Worm (Caenorhabditis elegans) whole organism, late embryonic: Measurements from ENCODE around the gene hpo-30.

ENCODE experiments used
- C08G9.2 ChIP-seq: sonication (generic microtip); optimal IDR thresholded peaks from 2 replicates; lab custom pipeline; 2016; ENCODE audit warnings: mild to moderate bottlenecking, missing genetic modification characterization, moderate library complexity, missing compliant biosample characterization
- C38D4.7 ChIP-seq: fragments of 200-800 bp; sonication (Bioruptor generic); optimal IDR thresholded peaks from 2 replicates; lab custom pipeline; 2018; ENCODE audit warnings: mild to moderate bottlenecking, missing genetic modification characterization, moderate library complexity, missing compliant biosample characterization
- K02D7.2 ChIP-seq: sonication (generic microtip); optimal IDR thresholded peaks from 2 replicates; lab custom pipeline; 2017; ENCODE audit warnings: mild to moderate bottlenecking, missing genetic modification characterization, missing compliant biosample characterization
- T23F11.4 ChIP-seq: fragments of 200-800 bp; sonication (Bioruptor generic); optimal IDR thresholded peaks from 2 replicates; lab custom pipeline; 2018; ENCODE audit warnings: mild to moderate bottlenecking, missing genetic modification characterization, missing compliant biosample characterization
- ama-1 ChIP-seq: fragments of 150-350 bp; optimal IDR thresholded peaks from 2 replicates; lab custom pipeline; 2014
- ceh-14 ChIP-seq: sonication (generic microtip); optimal IDR thresholded peaks from 2 replicates; lab custom pipeline; 2016; ENCODE audit warnings: missing genotype, missing genetic modification characterization, missing compliant biosample characterization
- ceh-2 ChIP-seq: sonication (generic microtip); optimal IDR thresholded peaks from 2 replicates; lab custom pipeline; 2016; ENCODE audit warnings: missing genotype, missing genetic modification characterization, missing compliant biosample characterization
- ceh-22 ChIP-seq: sonication (generic microtip); optimal IDR thresholded peaks from 2 replicates; lab custom pipeline; 2017; ENCODE audit warnings: missing biosample characterization, missing genetic modification characterization
- ceh-34 ChIP-seq: sonication (generic microtip); optimal IDR thresholded peaks from 2 replicates; lab custom pipeline; 2016; ENCODE audit warnings: mild to moderate bottlenecking, missing genetic modification characterization, missing compliant biosample characterization
- ceh-48 ChIP-seq: sonication (generic microtip); optimal IDR thresholded peaks from 2 replicates; lab custom pipeline; 2016; ENCODE audit warnings: missing genetic modification characterization, inconsistent platforms, missing compliant biosample characterization
- ceh-6 ChIP-seq: fragments of 200-800 bp; sonication (Bioruptor generic); optimal IDR thresholded peaks from 2 replicates; lab custom pipeline; 2018; ENCODE audit warnings: mild to moderate bottlenecking, missing genetic modification characterization, missing compliant biosample characterization
- elt-2 ChIP-seq: sonication (generic microtip); optimal IDR thresholded peaks from 2 replicates; lab custom pipeline; 2016; ENCODE audit warnings: missing genetic modification reagents, missing genetic modification characterization, missing compliant biosample characterization
- eyg-1 ChIP-seq: sonication (generic microtip); optimal IDR thresholded peaks from 2 replicates; lab custom pipeline; 2016; ENCODE audit warnings: missing genotype, missing genetic modification characterization, missing compliant biosample characterization
- fkh-10 ChIP-seq: fragments of 150-350 bp; optimal IDR thresholded peaks from 2 replicates; lab custom pipeline; 2014; ENCODE audit warnings: missing biosample characterization, missing genetic modification reagents, missing genetic modification characterization
- hlh-13 ChIP-seq: fragments of 200-800 bp; sonication (Bioruptor generic); optimal IDR thresholded peaks from 2 replicates; lab custom pipeline; 2018; ENCODE audit warnings: mild to moderate bottlenecking, missing genetic modification characterization, missing compliant biosample characterization
- hlh-15 ChIP-seq: sonication (generic microtip); optimal IDR thresholded peaks from 2 replicates; lab custom pipeline; 2016; ENCODE audit warnings: missing genetic modification characterization, missing compliant biosample characterization
- hlh-30 ChIP-seq: sonication (generic microtip); optimal IDR thresholded peaks from 2 replicates; lab custom pipeline; 2017; ENCODE audit warnings: antibody characterized with exemption, missing genetic modification characterization, missing compliant biosample characterization; ENCODE audit not compliant: insufficient read depth
- hlh-8 ChIP-seq: sonication (generic microtip); optimal IDR thresholded peaks from 2 replicates; lab custom pipeline; 2016; ENCODE audit warnings: missing genotype, missing genetic modification characterization, missing compliant biosample characterization
- madf-2 ChIP-seq: sonication (generic microtip); optimal IDR thresholded peaks from 2 replicates; lab custom pipeline; 2017; ENCODE audit warnings: missing genetic modification characterization, missing compliant biosample characterization
- nfya-1 ChIP-seq: sonication (generic microtip); optimal IDR thresholded peaks from 2 replicates; lab custom pipeline; 2017; ENCODE audit warnings: missing genetic modification characterization, mild to moderate bottlenecking, missing compliant biosample characterization, antibody characterized with exemption, moderate library complexity
- pag-3 ChIP-seq: sonication (generic microtip); optimal IDR thresholded peaks from 2 replicates; lab custom pipeline; 2016; ENCODE audit warnings: missing compliant biosample characterization, missing genetic modification characterization, borderline replicate concordance
- pat-9 ChIP-seq: fragments of 200-800 bp; sonication (Bioruptor generic); optimal IDR thresholded peaks from 2 replicates; lab custom pipeline; 2018; ENCODE audit warnings: mild to moderate bottlenecking, missing genetic modification characterization, moderate library complexity, missing compliant biosample characterization
- pha-2 ChIP-seq: sonication (generic microtip); optimal IDR thresholded peaks from 2 replicates; lab custom pipeline; 2017; ENCODE audit warnings: mild to moderate bottlenecking, missing genetic modification characterization, missing compliant biosample characterization
- pha-4 ChIP-seq: fragments of 150-350 bp; optimal IDR thresholded peaks from 2 replicates; lab custom pipeline; 2018; ENCODE audit warnings: missing biosample characterization, missing genetic modification reagents, missing genetic modification characterization
- pros-1 ChIP-seq: fragments of 150-350 bp; optimal IDR thresholded peaks from 2 replicates; lab custom pipeline; 2014; ENCODE audit warnings: missing biosample characterization, missing genetic modification reagents, missing genetic modification characterization
- ref-2 ChIP-seq: sonication (generic microtip); optimal IDR thresholded peaks from 2 replicates; lab custom pipeline; 2016; ENCODE audit warnings: missing genetic modification characterization, missing compliant biosample characterization
- rnt-1 ChIP-seq: sonication (generic microtip); optimal IDR thresholded peaks from 2 replicates; lab custom pipeline; 2016; ENCODE audit warnings: missing genetic modification characterization, missing compliant biosample characterization
- sdc-2 ChIP-seq: sonication (generic microtip); optimal IDR thresholded peaks from 2 replicates; lab custom pipeline; 2016; ENCODE audit warnings: missing genotype, missing genetic modification characterization, missing compliant biosample characterization
- sox-2 ChIP-seq: fragments of 200-800 bp; sonication (Bioruptor generic); IDR thresholded peaks from 2 replicates; pipeline ENCODE4 v1.3.6; 2022; ENCODE audit warnings: missing genetic modification reagents, missing genetic modification characterization, missing compliant biosample characterization
- sox-4 ChIP-seq: sonication (generic microtip); optimal IDR thresholded peaks from 2 replicates; lab custom pipeline; 2017; ENCODE audit warnings: mild to moderate bottlenecking, missing genetic modification characterization, inconsistent platforms, missing compliant biosample characterization
- tbx-2 ChIP-seq: sonication (generic microtip); optimal IDR thresholded peaks from 2 replicates; lab custom pipeline; 2016; ENCODE audit warnings: missing genetic modification characterization, missing compliant biosample characterization
- tbx-7 ChIP-seq: sonication (generic microtip); optimal IDR thresholded peaks from 2 replicates; lab custom pipeline; 2016; ENCODE audit warnings: missing genotype, missing genetic modification characterization, missing compliant biosample characterization
- unc-3 ChIP-seq, 2 experiments: fragments of 200-800 bp in 1 of 2; sonication (Bioruptor generic) in 1 of 2; sonication (generic microtip) in 1 of 2; conservative IDR thresholded peaks in 1 of 2; optimal IDR thresholded peaks in 1 of 2; 2 replicates each; pipeline versions ENCODE4 v1.3.6 to Lab custom; 2016 to 2022; ENCODE audit warnings: missing compliant biosample characterization in 2 of 2, missing genetic modification characterization in 2 of 2, missing genetic modification reagents in 1 of 2
- unc-55 ChIP-seq: sonication (generic microtip); optimal IDR thresholded peaks from 2 replicates; lab custom pipeline; 2017; ENCODE audit warnings: missing biosample characterization, missing genetic modification reagents, missing genetic modification characterization
- unc-86 ChIP-seq: sonication (generic microtip); optimal IDR thresholded peaks from 2 replicates; lab custom pipeline; 2016; ENCODE audit warnings: missing genetic modification characterization, missing compliant biosample characterization
- zip-5 ChIP-seq: sonication (generic microtip); optimal IDR thresholded peaks from 2 replicates; lab custom pipeline; 2016; ENCODE audit warnings: missing genetic modification characterization, missing compliant biosample characterization

The hpo-30 gene

DNA sequence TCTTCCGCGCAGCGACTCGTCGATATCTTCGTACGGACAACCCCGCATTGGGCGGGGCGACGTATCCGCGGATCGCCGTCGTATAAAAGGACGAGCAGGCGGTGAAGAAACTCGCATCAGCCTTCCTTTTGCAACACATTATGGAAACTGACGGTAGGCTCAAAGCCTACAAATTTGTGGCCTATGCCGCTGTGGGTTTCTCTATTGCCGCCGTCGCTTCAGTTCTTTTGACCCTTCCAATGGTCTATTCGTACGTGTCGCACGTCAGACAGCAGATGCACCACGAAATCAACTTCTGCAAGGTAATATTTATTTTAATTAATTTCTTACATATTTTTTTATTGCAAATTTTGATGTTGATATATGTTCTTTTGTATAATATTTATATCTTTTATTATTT, 42.7 kb upstream of the hpo-30 start:
- TF ChIP-seq ama-1 (lab: Kevin White, UChicago) (peak; percentile 79), unc-3 (GFP tag; conservative IDR thresholded peaks at IDR 0.05; lab: Robert Waterston, UW) (no peak), unc-3 (tag; optimal IDR thresholded peaks at IDR 0.05; lab: Kevin White, UChicago) (no peak), pha-2 (tag; lab: Kevin White, UChicago) (peak; percentile 8)

DNA sequence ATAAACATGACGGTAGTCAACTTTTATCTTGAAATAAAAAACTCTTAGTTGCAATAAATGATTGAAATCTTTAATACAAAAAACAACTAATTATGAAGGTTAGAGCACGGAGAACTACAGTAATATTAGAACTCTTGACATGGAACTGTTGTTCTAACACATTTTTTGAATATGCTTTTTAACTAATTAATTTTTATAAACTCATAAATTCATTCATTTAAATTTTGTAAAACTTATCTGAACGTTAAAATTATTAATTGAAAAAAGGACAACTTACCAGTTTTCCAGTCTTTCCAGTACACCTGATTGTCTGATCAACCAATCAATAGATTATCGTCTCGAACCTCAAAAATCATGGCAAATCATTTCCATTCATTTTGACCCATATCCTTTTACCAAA, 42.3 kb upstream of the hpo-30 start, which contains the start of gene sqt-3:
Gene sqt-3 (plus strand): TSS at position 301 of the 400 bp plus-strand sequence.
- no peak for TF ChIP-seq elt-2 (tag; lab: Kevin White, UChicago)
- TF ChIP-seq pros-1, result no peak
- TF ChIP-seq unc-55 (GFP tag; lab: Kevin White, UChicago), result no peak
- TF ChIP-seq nfya-1, result no peak
- no peak for TF ChIP-seq pag-3

DNA sequence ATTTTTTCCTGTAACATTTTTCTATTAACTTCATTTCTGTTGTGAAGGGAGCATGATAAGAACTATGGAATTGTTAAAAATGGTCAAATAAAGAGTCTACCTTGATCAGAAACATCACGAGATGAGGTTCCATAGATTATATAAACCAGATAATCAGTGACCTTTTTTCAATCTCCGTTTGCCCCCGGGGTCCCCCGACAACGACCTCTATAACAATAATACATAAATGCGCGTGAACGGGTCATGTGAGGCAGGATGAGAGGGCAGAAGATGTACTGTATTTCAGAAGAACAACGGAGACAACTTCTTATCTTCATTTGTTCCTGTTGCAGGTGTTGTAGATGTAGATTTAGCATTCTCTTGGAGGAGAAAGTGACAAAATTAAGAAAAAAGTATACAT, 41.7 kb upstream of the hpo-30 start:
- TF ChIP-seq eyg-1, result no peak
- no peak for TF ChIP-seq ceh-22 (tag; lab: Kevin White, UChicago)

DNA sequence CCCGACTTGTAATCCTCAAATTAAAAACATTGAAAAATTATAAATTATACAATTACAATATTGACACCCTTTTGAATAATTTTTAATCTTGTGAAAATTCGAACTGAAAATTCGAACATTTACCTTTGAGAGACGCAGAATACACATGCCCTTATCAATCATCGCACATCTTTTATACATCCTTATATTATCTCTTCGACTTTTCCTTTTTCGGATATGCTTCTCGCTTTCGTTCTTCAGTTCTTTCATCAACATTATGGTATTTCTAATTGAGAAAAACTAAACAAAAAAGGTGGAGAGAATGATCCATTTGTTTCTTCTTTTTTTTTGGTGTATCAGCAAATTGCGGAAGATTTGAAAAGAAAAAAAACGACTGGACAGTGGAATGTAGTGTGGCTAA, 39.2 kb upstream of the hpo-30 start:
- TF ChIP-seq zip-5 (tag; lab: Kevin White, UChicago) (no peak), hlh-8 (no peak), C08G9.2 (tag; lab: Kevin White, UChicago) (no peak), pha-2 (tag; lab: Kevin White, UChicago) (no peak), sox-2 (no peak), pha-4 (tag; lab: Kevin White, UChicago) (no peak), hlh-13 (GFP tag; lab: Kevin White, UChicago) (no peak), K02D7.2 (tag; lab: Kevin White, UChicago) (no peak), tbx-2 (tag; lab: Kevin White, UChicago) (no peak), tbx-7 (tag; lab: Kevin White, UChicago) (no peak), ceh-48 (tag; lab: Kevin White, UChicago) (no peak), madf-2 (tag; lab: Kevin White, UChicago) (no peak), ref-2 (tag; lab: Kevin White, UChicago) (no peak), ceh-22 (tag; lab: Kevin White, UChicago) (no peak), ceh-2 (tag; lab: Kevin White, UChicago) (no peak), hlh-30 (no peak), T23F11.4 (GFP tag; lab: Kevin White, UChicago) (no peak), ceh-14 (tag; lab: Kevin White, UChicago) (no peak)

DNA sequence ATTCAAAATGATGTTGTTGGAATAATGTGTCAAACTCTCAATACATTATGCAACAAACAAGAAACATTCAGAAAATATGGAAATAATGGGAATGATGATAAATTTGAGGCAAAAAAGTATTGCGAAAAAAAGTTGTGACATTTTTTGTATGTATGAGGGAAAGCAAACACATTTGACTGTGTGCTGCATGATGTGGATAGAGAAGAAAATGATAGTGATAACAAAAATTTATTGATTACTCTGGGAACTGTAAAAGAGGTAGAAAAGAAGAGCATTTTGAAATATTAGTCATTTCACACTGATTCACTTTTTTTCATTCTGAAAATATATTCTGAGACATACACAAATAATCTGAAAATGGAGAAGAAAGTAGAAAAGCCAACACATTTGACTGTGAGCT, 37.7 kb upstream of the hpo-30 start:
- no peak for TF ChIP-seq sdc-2

DNA sequence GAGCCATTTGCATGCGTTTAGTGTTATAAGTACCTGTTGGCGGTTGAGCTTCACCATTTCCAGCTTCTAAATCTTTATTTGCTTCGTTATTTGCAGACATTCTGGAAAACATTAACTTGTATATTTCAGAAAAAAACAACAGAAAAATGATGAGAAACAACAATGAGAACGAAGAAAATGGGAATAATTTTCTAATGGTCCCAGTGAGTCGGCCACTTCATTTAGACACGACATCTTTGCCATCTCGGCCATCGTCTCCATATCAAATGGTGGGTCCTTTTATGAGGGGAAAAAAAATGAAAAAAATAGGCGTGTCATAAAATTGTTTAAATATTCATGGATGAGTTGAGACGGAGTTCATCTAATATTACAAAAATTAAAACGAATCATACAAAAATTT, 35.7 kb upstream of the hpo-30 start, which contains the start of gene snb-2:
Gene snb-2 (minus strand): TSS at position 101 of the 400 bp plus-strand sequence.
- no peak for TF ChIP-seq rnt-1 (tag; lab: Kevin White, UChicago)
- TF ChIP-seq elt-2 (tag; lab: Kevin White, UChicago), result no peak
- TF ChIP-seq tbx-2 (tag; lab: Kevin White, UChicago), result no peak
- TF ChIP-seq fkh-10 (GFP tag; lab: Kevin White, UChicago), result no peak
- no peak for TF ChIP-seq pag-3
- no peak for TF ChIP-seq hlh-30
- TF ChIP-seq ceh-2 (tag; lab: Kevin White, UChicago), result no peak
- TF ChIP-seq C38D4.7 (GFP tag; lab: Kevin White, UChicago), result no peak
- TF ChIP-seq ceh-6 (GFP tag; lab: Kevin White, UChicago), result no peak
- TF ChIP-seq ceh-34, result no peak
- no peak for TF ChIP-seq C08G9.2 (tag; lab: Kevin White, UChicago)
- no peak for TF ChIP-seq pat-9 (tag; lab: Kevin White, UChicago)
- no peak for TF ChIP-seq ceh-22 (tag; lab: Kevin White, UChicago)
- no peak for TF ChIP-seq hlh-15
- TF ChIP-seq pros-1, result no peak
- no peak for TF ChIP-seq unc-86 (tag; lab: Kevin White, UChicago)
- no peak for TF ChIP-seq sox-4 (tag; lab: Kevin White, UChicago)
